Worm (Caenorhabditis elegans) whole organism, young adult: ENCODE measurements around the gene srh-274.

ENCODE experiments used
- ama-1 ChIP-seq, 3 experiments: fragments of 150-350 bp in 1 of 3; sonication (generic microtip) in 2 of 3; optimal IDR thresholded peaks; 2 replicates each; lab custom pipeline; 2014 to 2018; ENCODE audit warnings: missing biosample characterization in 2 of 3, missing genetic modification characterization in 2 of 3, missing genetic modification reagents in 2 of 3
- cebp-2 ChIP-seq: fragments of 200-800 bp; sonication (Bioruptor generic); IDR thresholded peaks from 2 replicates; pipeline ENCODE4 v1.3.6; 2022; ENCODE audit warnings: missing genetic modification characterization, missing compliant biosample characterization
- sea-2 ChIP-seq: fragments of 200-800 bp; sonication (Bioruptor generic); IDR thresholded peaks from 2 replicates; pipeline ENCODE4 v1.3.6; 2022; ENCODE audit warnings: missing genetic modification characterization, missing compliant biosample characterization
- snpc-1.1 ChIP-seq: sonication (generic microtip); optimal IDR thresholded peaks from 2 replicates; lab custom pipeline; 2017; ENCODE audit warnings: missing genetic modification characterization, mild to moderate bottlenecking, missing compliant biosample characterization, antibody characterized with exemption, moderate library complexity, missing genotype, missing genetic modification reagents; ENCODE audit not compliant: insufficient read depth

- TF ChIP-seq ama-1 (optimal IDR thresholded peaks at IDR 0.05; lab: Kevin White, UChicago) = no peak
- no peak for TF ChIP-seq ama-1 (GFP tag; optimal IDR thresholded peaks at IDR 0.05; lab: Kevin White, UChicago)
- TF ChIP-seq cebp-2 (GFP tag; lab: Robert Waterston, UW) = no peak
- TF ChIP-seq sea-2 = no peak
- TF ChIP-seq snpc-1.1 (tag; lab: Kevin White, UChicago) = no peak
Measured at ce11 chrII:943773-944172, 39.2 kb upstream of the srh-274 start, which contains the start of gene clec-43.
